ENCODE assay signal across 1 fruit fly cellular context in genomic region chr3R:17670202-17670856, dm6.
TF ChIP-seq lines count a peak whose summit lies in the region.

No protein-coding gene starts in this region.

TF ChIP-seq in whole organism, embryonic, 481 proteins besides CTCF, POLR2A, EP300 and RAD21 (continued from another document):
- no peak for TF ChIP-seq Hsf (GFP tag; optimal IDR thresholded peaks at IDR 0.05; lab: Kevin White, UChicago)
- TF ChIP-seq zen2 (GFP tag; IDR thresholded peaks at IDR 0.05; lab: Robert Waterston, UW; ENCODE audit: partially characterized antibody), result no peak
- TF ChIP-seq nau (GFP tag; optimal IDR thresholded peaks at IDR 0.05; lab: Kevin White, UChicago), result no peak
- TF ChIP-seq slbo (GFP tag; IDR thresholded peaks at IDR 0.05; lab: Robert Waterston, UW), result no peak
- TF ChIP-seq Hmx (GFP tag; optimal IDR thresholded peaks at IDR 0.05; lab: Kevin White, UChicago), result no peak
- TF ChIP-seq Nf-YB (GFP tag; optimal IDR thresholded peaks at IDR 0.05; lab: Kevin White, UChicago), result no peak
- TF ChIP-seq CG10431 (GFP tag; optimal IDR thresholded peaks at IDR 0.05; lab: Kevin White, UChicago), result no peak
- TF ChIP-seq PHDP (tag; optimal IDR thresholded peaks at IDR 0.05; lab: Kevin White, UChicago), result no peak
- TF ChIP-seq tna (GFP tag; IDR thresholded peaks at IDR 0.05; lab: Robert Waterston, UW; ENCODE audit: partially characterized antibody), result 0 out of 2 replicates have a peak, but pooled peaks have one; percentile 9
- no peak for TF ChIP-seq Sry-β (GFP tag; optimal IDR thresholded peaks at IDR 0.05; lab: Kevin White, UChicago)
- no peak for TF ChIP-seq br (optimal IDR thresholded peaks at IDR 0.05; lab: Kevin White, UChicago)
- TF ChIP-seq Xrp1 (GFP tag; IDR thresholded peaks at IDR 0.05; lab: Robert Waterston, UW), result peak; percentile 6; the same call in 1 of the 2 replicates
- TF ChIP-seq lab (GFP tag; optimal IDR thresholded peaks at IDR 0.05; lab: Kevin White, UChicago), result no peak
- TF ChIP-seq Abd-B (GFP tag; optimal IDR thresholded peaks at IDR 0.05; lab: Kevin White, UChicago), result no peak
- TF ChIP-seq CG11504 (tag; optimal IDR thresholded peaks at IDR 0.05; lab: Kevin White, UChicago), result no peak
- no peak for TF ChIP-seq hbn (GFP tag; IDR thresholded peaks at IDR 0.05; lab: Robert Waterston, UW; ENCODE audit: partially characterized antibody)
- no peak for TF ChIP-seq CG9876 (GFP tag; optimal IDR thresholded peaks at IDR 0.05; lab: Kevin White, UChicago)
- TF ChIP-seq dysf (GFP tag; IDR thresholded peaks at IDR 0.05; lab: Robert Waterston, UW), result no peak
- no peak for TF ChIP-seq Hr78 (GFP tag; optimal IDR thresholded peaks at IDR 0.05; lab: Kevin White, UChicago)
- TF ChIP-seq usp (GFP tag; optimal IDR thresholded peaks at IDR 0.05; lab: Kevin White, UChicago), result no peak
- TF ChIP-seq ara (GFP tag; IDR thresholded peaks at IDR 0.05; lab: Robert Waterston, UW), result no peak
- no peak for TF ChIP-seq org-1 (GFP tag; optimal IDR thresholded peaks at IDR 0.05; lab: Kevin White, UChicago)
- no peak for TF ChIP-seq C15 (GFP tag; IDR thresholded peaks at IDR 0.05; lab: Robert Waterston, UW)
- no peak for TF ChIP-seq CG12071 (GFP tag; optimal IDR thresholded peaks at IDR 0.05; lab: Kevin White, UChicago)
- no peak for TF ChIP-seq HLH54F (GFP tag; optimal IDR thresholded peaks at IDR 0.05; lab: Kevin White, UChicago)
- no peak for TF ChIP-seq odd (GFP tag; optimal IDR thresholded peaks at IDR 0.05; lab: Kevin White, UChicago)
- TF ChIP-seq Fer1 (GFP tag; optimal IDR thresholded peaks at IDR 0.05; lab: Kevin White, UChicago), result no peak
- no peak for TF ChIP-seq CG1529 (GFP tag; optimal IDR thresholded peaks at IDR 0.05; lab: Kevin White, UChicago)
- no peak for TF ChIP-seq dimm (GFP tag; IDR thresholded peaks at IDR 0.05; lab: Robert Waterston, UW)
- no peak for TF ChIP-seq CG10209 (GFP tag; optimal IDR thresholded peaks at IDR 0.05; lab: Kevin White, UChicago)
- peak; percentile 23 for TF ChIP-seq kni (GFP tag; optimal IDR thresholded peaks at IDR 0.05; lab: Kevin White, UChicago)
- TF ChIP-seq pfk (GFP tag; optimal IDR thresholded peaks at IDR 0.05; lab: Kevin White, UChicago), result no peak
- TF ChIP-seq CG2129 (GFP tag; IDR thresholded peaks at IDR 0.05; lab: Robert Waterston, UW; ENCODE audit: partially characterized antibody), result no peak
- no peak for TF ChIP-seq Hr51 (GFP tag; optimal IDR thresholded peaks at IDR 0.05; lab: Kevin White, UChicago)
- no peak for TF ChIP-seq CG13287 (GFP tag; IDR thresholded peaks at IDR 0.05; lab: Robert Waterston, UW; ENCODE audit: partially characterized antibody)
- TF ChIP-seq nerfin-1 (tag; optimal IDR thresholded peaks at IDR 0.05; lab: Kevin White, UChicago), result peak; percentile 16
- no peak for TF ChIP-seq CG7786 (GFP tag; optimal IDR thresholded peaks at IDR 0.05; lab: Kevin White, UChicago)
- TF ChIP-seq Aef1 (GFP tag; IDR thresholded peaks at IDR 0.05; lab: Robert Waterston, UW), result no peak
- peak; percentile 41; the same call in 1 of the 2 replicates for TF ChIP-seq crol (GFP tag; IDR thresholded peaks at IDR 0.05; lab: Robert Waterston, UW)
- no peak for TF ChIP-seq croc (GFP tag; conservative IDR thresholded peaks at IDR 0.05; lab: Robert Waterston, UW)
- no peak for TF ChIP-seq Dp (GFP tag; optimal IDR thresholded peaks at IDR 0.05; lab: Kevin White, UChicago)
- TF ChIP-seq MESR4 (GFP tag; optimal IDR thresholded peaks at IDR 0.05; lab: Kevin White, UChicago), result peak; percentile 45
- TF ChIP-seq CG8388 (GFP tag; optimal IDR thresholded peaks at IDR 0.05; lab: Kevin White, UChicago), result no peak
- no peak for TF ChIP-seq stwl (tag; optimal IDR thresholded peaks at IDR 0.05; lab: Kevin White, UChicago)
- TF ChIP-seq Bgb (GFP tag; IDR thresholded peaks at IDR 0.05; lab: Robert Waterston, UW; ENCODE audit: partially characterized antibody), result peak; percentile 51; the same call in 1 of the 2 replicates
- TF ChIP-seq CG1832 (GFP tag; optimal IDR thresholded peaks at IDR 0.05; lab: Kevin White, UChicago), result no peak
- no peak for TF ChIP-seq ftz-f1 (GFP tag; optimal IDR thresholded peaks at IDR 0.05; lab: Kevin White, UChicago)
- TF ChIP-seq Fer3 (tag; optimal IDR thresholded peaks at IDR 0.05; lab: Kevin White, UChicago), result no peak
- TF ChIP-seq Dbx (GFP tag; IDR thresholded peaks at IDR 0.05; lab: Robert Waterston, UW), result no peak
- TF ChIP-seq Dip3 (GFP tag; optimal IDR thresholded peaks at IDR 0.05; lab: Kevin White, UChicago), result no peak
- no peak for TF ChIP-seq al (GFP tag; IDR thresholded peaks at IDR 0.05; lab: Robert Waterston, UW)
- peak; percentile 5 for TF ChIP-seq sens (GFP tag; lab: Kevin White, UChicago)
- TF ChIP-seq CG11247 (GFP tag; IDR thresholded peaks at IDR 0.05; lab: Robert Waterston, UW), result no peak
- no peak for TF ChIP-seq HLH4C (GFP tag; IDR thresholded peaks at IDR 0.05; lab: Robert Waterston, UW; ENCODE audit: partially characterized antibody)
- TF ChIP-seq CG12942 (GFP tag; optimal IDR thresholded peaks at IDR 0.05; lab: Kevin White, UChicago), result no peak
- no peak for TF ChIP-seq CG4424 (GFP tag; optimal IDR thresholded peaks at IDR 0.05; lab: Kevin White, UChicago)
- no peak for TF ChIP-seq CG6813 (GFP tag; optimal IDR thresholded peaks at IDR 0.05; lab: Kevin White, UChicago)
- no peak for TF ChIP-seq knrl (GFP tag; IDR thresholded peaks at IDR 0.05; lab: Robert Waterston, UW; ENCODE audit: partially characterized antibody)
- no peak for TF ChIP-seq pros (GFP tag; optimal IDR thresholded peaks at IDR 0.05; lab: Kevin White, UChicago)
- TF ChIP-seq Usf (GFP tag; optimal IDR thresholded peaks at IDR 0.05; lab: Kevin White, UChicago), result no peak
- TF ChIP-seq Stat92E (GFP tag; optimal IDR thresholded peaks at IDR 0.05; lab: Kevin White, UChicago), result no peak
- no peak for TF ChIP-seq CG31388 (GFP tag; optimal IDR thresholded peaks at IDR 0.05; lab: Kevin White, UChicago)
- no peak for TF ChIP-seq pum (GFP tag; optimal IDR thresholded peaks at IDR 0.05; lab: Kevin White, UChicago)
- TF ChIP-seq Myb (GFP tag; optimal IDR thresholded peaks at IDR 0.05; lab: Kevin White, UChicago), result no peak
- no peak for TF ChIP-seq psq (GFP tag; optimal IDR thresholded peaks at IDR 0.05; lab: Kevin White, UChicago)
- TF ChIP-seq CG15269 (tag; optimal IDR thresholded peaks at IDR 0.05; lab: Kevin White, UChicago), result no peak
- TF ChIP-seq grn (GFP tag; optimal IDR thresholded peaks at IDR 0.05; lab: Kevin White, UChicago), result no peak
- TF ChIP-seq sob (GFP tag; IDR thresholded peaks at IDR 0.05; lab: Robert Waterston, UW), result no peak
- no peak for TF ChIP-seq HmgD (GFP tag; optimal IDR thresholded peaks at IDR 0.05; lab: Kevin White, UChicago)
- no peak for TF ChIP-seq ato (GFP tag; IDR thresholded peaks at IDR 0.05; lab: Robert Waterston, UW; ENCODE audit: partially characterized antibody)
- TF ChIP-seq gcm2 (GFP tag; optimal IDR thresholded peaks at IDR 0.05; lab: Kevin White, UChicago), result no peak
- peak; percentile 50; the same call in 1 of the 2 replicates for TF ChIP-seq sna (GFP tag; IDR thresholded peaks at IDR 0.05; lab: Robert Waterston, UW; ENCODE audit: partially characterized antibody)
- no peak for TF ChIP-seq CHES-1-like (GFP tag; optimal IDR thresholded peaks at IDR 0.05; lab: Kevin White, UChicago)
- TF ChIP-seq bowl (GFP tag; IDR thresholded peaks at IDR 0.05; lab: Robert Waterston, UW), result no peak
- no peak for TF ChIP-seq Dll (GFP tag; IDR thresholded peaks at IDR 0.05; lab: Robert Waterston, UW; ENCODE audit: partially characterized antibody)
- TF ChIP-seq Ada2b (GFP tag; IDR thresholded peaks at IDR 0.05; lab: Robert Waterston, UW), result no peak
- peak; percentile 42; the same call in 2 of the 3 replicates for TF ChIP-seq CG16813 (GFP tag; IDR thresholded peaks at IDR 0.05; lab: Robert Waterston, UW; ENCODE audit: partially characterized antibody)
- no peak for TF ChIP-seq CG1233 (GFP tag; optimal IDR thresholded peaks at IDR 0.05; lab: Kevin White, UChicago)
- TF ChIP-seq CG1603 (tag; optimal IDR thresholded peaks at IDR 0.05; lab: Kevin White, UChicago), result no peak
- no peak for TF ChIP-seq onecut (GFP tag; IDR thresholded peaks at IDR 0.05; lab: Robert Waterston, UW)
- no peak for TF ChIP-seq Dref (GFP tag; IDR thresholded peaks at IDR 0.05; lab: Robert Waterston, UW)
- TF ChIP-seq cwo (GFP tag; optimal IDR thresholded peaks at IDR 0.05; lab: Kevin White, UChicago), result no peak
- no peak for TF ChIP-seq Antp (GFP tag; optimal IDR thresholded peaks at IDR 0.05; lab: Kevin White, UChicago)
- TF ChIP-seq gcm (GFP tag; optimal IDR thresholded peaks at IDR 0.05; lab: Kevin White, UChicago), result peak; percentile 52
- TF ChIP-seq en (GFP tag; optimal IDR thresholded peaks at IDR 0.05; lab: Kevin White, UChicago), result no peak
- no peak for TF ChIP-seq z (GFP tag; IDR thresholded peaks at IDR 0.05; lab: Robert Waterston, UW)
- TF ChIP-seq H15 (GFP tag; IDR thresholded peaks at IDR 0.05; lab: Robert Waterston, UW), result no peak
- TF ChIP-seq CG7987 (GFP tag; optimal IDR thresholded peaks at IDR 0.05; lab: Kevin White, UChicago), result no peak
- TF ChIP-seq so (GFP tag; IDR thresholded peaks at IDR 0.05; lab: Robert Waterston, UW), result no peak
- TF ChIP-seq CG3838 (GFP tag; optimal IDR thresholded peaks at IDR 0.05; lab: Kevin White, UChicago), result no peak
- TF ChIP-seq CG2120 (GFP tag; optimal IDR thresholded peaks at IDR 0.05; lab: Kevin White, UChicago), result peak; percentile 17
- no peak for TF ChIP-seq CG34224 (GFP tag; IDR thresholded peaks at IDR 0.05; lab: Robert Waterston, UW; ENCODE audit: partially characterized antibody)
- no peak for TF ChIP-seq crp (GFP tag; optimal IDR thresholded peaks at IDR 0.05; lab: Kevin White, UChicago)
- TF ChIP-seq inv (GFP tag; IDR thresholded peaks at IDR 0.05; lab: Robert Waterston, UW; ENCODE audit: partially characterized antibody), result no peak
- no peak for TF ChIP-seq maf-S (GFP tag; optimal IDR thresholded peaks at IDR 0.05; lab: Kevin White, UChicago)
- TF ChIP-seq Spps (tag; optimal IDR thresholded peaks at IDR 0.05; lab: Kevin White, UChicago), result no peak
- TF ChIP-seq disco-r (GFP tag; optimal IDR thresholded peaks at IDR 0.05; lab: Kevin White, UChicago), result no peak
- no peak for TF ChIP-seq CG13123 (GFP tag; optimal IDR thresholded peaks at IDR 0.05; lab: Kevin White, UChicago)
- TF ChIP-seq Deaf1 (tag; optimal IDR thresholded peaks at IDR 0.05; lab: Kevin White, UChicago), result no peak
- TF ChIP-seq Chrac-16 (GFP tag; optimal IDR thresholded peaks at IDR 0.05; lab: Kevin White, UChicago), result no peak
- no peak for TF ChIP-seq bcd (GFP tag; optimal IDR thresholded peaks at IDR 0.05; lab: Kevin White, UChicago)
- TF ChIP-seq peb (GFP tag; IDR thresholded peaks at IDR 0.05; lab: Robert Waterston, UW), result no peak
- no peak for TF ChIP-seq Atf3 (GFP tag; optimal IDR thresholded peaks at IDR 0.05; lab: Kevin White, UChicago)
- no peak for TF ChIP-seq H2.0 (GFP tag; IDR thresholded peaks at IDR 0.05; lab: Robert Waterston, UW)
- TF ChIP-seq CG16863 (GFP tag; optimal IDR thresholded peaks at IDR 0.05; lab: Kevin White, UChicago), result no peak
- no peak for TF ChIP-seq pho (GFP tag; optimal IDR thresholded peaks at IDR 0.05; lab: Kevin White, UChicago)
- no peak for TF ChIP-seq Mad (GFP tag; optimal IDR thresholded peaks at IDR 0.05; lab: Kevin White, UChicago)
- no peak for TF ChIP-seq Taf1 (GFP tag; IDR thresholded peaks at IDR 0.05; lab: Robert Waterston, UW)
- peak; percentile 80 for TF ChIP-seq Med (GFP tag; lab: Kevin White, UChicago)
- TF ChIP-seq cad (GFP tag; optimal IDR thresholded peaks at IDR 0.05; lab: Kevin White, UChicago), result no peak
- TF ChIP-seq CG9932 (GFP tag; IDR thresholded peaks at IDR 0.05; lab: Robert Waterston, UW), result no peak
- 0 out of 2 replicates have a peak, but pooled peaks have one; percentile 13 for TF ChIP-seq wdn (GFP tag; IDR thresholded peaks at IDR 0.05; lab: Robert Waterston, UW)
- no peak for TF ChIP-seq CG32772 (GFP tag; IDR thresholded peaks at IDR 0.05; lab: Robert Waterston, UW)
- TF ChIP-seq CG8290 (GFP tag; optimal IDR thresholded peaks at IDR 0.05; lab: Kevin White, UChicago), result no peak
- no peak for TF ChIP-seq CG8290 (tag; optimal IDR thresholded peaks at IDR 0.05; lab: Kevin White, UChicago)
- no peak for TF ChIP-seq CG9727 (GFP tag; optimal IDR thresholded peaks at IDR 0.05; lab: Kevin White, UChicago)
- TF ChIP-seq CG12659 (GFP tag; optimal IDR thresholded peaks at IDR 0.05; lab: Kevin White, UChicago), result no peak
- no peak for TF ChIP-seq esg (GFP tag; conservative IDR thresholded peaks at IDR 0.05; lab: Robert Waterston, UW)
- TF ChIP-seq CG32767 (GFP tag; IDR thresholded peaks at IDR 0.05; lab: Robert Waterston, UW), result no peak
- TF ChIP-seq CG5953 (GFP tag; IDR thresholded peaks at IDR 0.05; lab: Robert Waterston, UW), result no peak
- peak; percentile 79; the same call in 1 of the 3 replicates for TF ChIP-seq CG34422 (GFP tag; IDR thresholded peaks at IDR 0.05; lab: Robert Waterston, UW)
- TF ChIP-seq CG14710 (tag; optimal IDR thresholded peaks at IDR 0.05; lab: Kevin White, UChicago), result no peak
- TF ChIP-seq hth (optimal IDR thresholded peaks at IDR 0.05; lab: Kevin White, UChicago), result no peak
- no peak for TF ChIP-seq CG18476 (GFP tag; optimal IDR thresholded peaks at IDR 0.05; lab: Kevin White, UChicago)
- TF ChIP-seq CG11696 (GFP tag; IDR thresholded peaks at IDR 0.05; lab: Robert Waterston, UW), result no peak
- no peak for TF ChIP-seq bab2 (GFP tag; optimal IDR thresholded peaks at IDR 0.05; lab: Kevin White, UChicago)
- no peak for TF ChIP-seq phol (tag; optimal IDR thresholded peaks at IDR 0.05; lab: Kevin White, UChicago)
- TF ChIP-seq NC2β (GFP tag; optimal IDR thresholded peaks at IDR 0.05; lab: Kevin White, UChicago), result peak; percentile 2
- no peak for TF ChIP-seq CoRest (tag; optimal IDR thresholded peaks at IDR 0.05; lab: Kevin White, UChicago)
- TF ChIP-seq BEAF-32 (GFP tag; optimal IDR thresholded peaks at IDR 0.05; lab: Kevin White, UChicago), result no peak
- no peak for TF ChIP-seq repo (GFP tag; optimal IDR thresholded peaks at IDR 0.05; lab: Kevin White, UChicago)
- no peak for TF ChIP-seq bbx (GFP tag; IDR thresholded peaks at IDR 0.05; lab: Robert Waterston, UW; ENCODE audit: partially characterized antibody)
- TF ChIP-seq row (GFP tag; IDR thresholded peaks at IDR 0.05; lab: Robert Waterston, UW), result no peak
- TF ChIP-seq insv (GFP tag; optimal IDR thresholded peaks at IDR 0.05; lab: Kevin White, UChicago), result no peak
- no peak for TF ChIP-seq Fer2 (tag; optimal IDR thresholded peaks at IDR 0.05; lab: Kevin White, UChicago)
- no peak for TF ChIP-seq Xbp1 (GFP tag; optimal IDR thresholded peaks at IDR 0.05; lab: Kevin White, UChicago)
- TF ChIP-seq Nf-YA (GFP tag; IDR thresholded peaks at IDR 0.05; lab: Robert Waterston, UW), result no peak
- TF ChIP-seq Adf1 (GFP tag; IDR thresholded peaks at IDR 0.05; lab: Robert Waterston, UW), result peak; percentile 14; the same call in 1 of the 2 replicates
TF ChIP-seq in whole organism, embryonic: peak in this region for 21.
